Fruit fly (Drosophila melanogaster) whole organism, wandering third instar larva: ENCODE data around the gene CG34160.

Experiments
- Abd-B ChIP-seq: fragments of >200 bp; optimal IDR thresholded peaks from 2 replicates; lab custom pipeline; 2017; ENCODE audit warnings: missing biosample characterization, missing genetic modification characterization
- CG32264 ChIP-seq: fragments of 200-800 bp; sonication (Bioruptor generic); optimal IDR thresholded peaks from 2 replicates; lab custom pipeline; 2016; ENCODE audit warnings: missing biosample characterization, missing genetic modification characterization
- CG9705 ChIP-seq: fragments of 200-800 bp; sonication (Bioruptor generic); optimal IDR thresholded peaks from 2 replicates; lab custom pipeline; 2018; ENCODE audit warnings: missing biosample characterization, mild to moderate bottlenecking, missing genetic modification characterization
- CrebA ChIP-seq: fragments of 200-800 bp; sonication (Bioruptor generic); optimal IDR thresholded peaks from 2 replicates; lab custom pipeline; 2016; ENCODE audit warnings: missing biosample characterization, mild to moderate bottlenecking, missing genetic modification characterization, borderline replicate concordance
- Dfd ChIP-seq: fragments of >200 bp; optimal IDR thresholded peaks from 2 replicates; lab custom pipeline; 2017; ENCODE audit warnings: missing biosample characterization, missing genetic modification characterization
- GATAd ChIP-seq: sonication (Bioruptor generic); optimal IDR thresholded peaks from 2 replicates; lab custom pipeline; 2016; ENCODE audit warnings: missing biosample characterization, missing genetic modification characterization
- HLH106 ChIP-seq: fragments of 200-800 bp; optimal IDR thresholded peaks from 3 replicates; lab custom pipeline; 2019; ENCODE audit warnings: missing biosample characterization, mild to moderate bottlenecking, missing genetic modification characterization, moderate library complexity
- Hnf4 ChIP-seq: fragments of 200-800 bp; sonication (Bioruptor generic); optimal IDR thresholded peaks from 2 replicates; lab custom pipeline; 2016; ENCODE audit warnings: missing biosample characterization, mild to moderate bottlenecking, missing genetic modification characterization
- Hr83 ChIP-seq: fragments of 200-300 bp; sonication (Bioruptor generic); optimal IDR thresholded peaks from 2 replicates; lab custom pipeline; 2016; ENCODE audit warnings: missing biosample characterization, mild to moderate bottlenecking, missing genetic modification characterization, moderate library complexity; ENCODE audit not compliant: poor library complexity, severe bottlenecking
- Jra ChIP-seq: sonication (Bioruptor generic); optimal IDR thresholded peaks from 2 replicates; lab custom pipeline; 2016; ENCODE audit warnings: missing biosample characterization, missing genetic modification characterization
- Mio ChIP-seq: sonication (Bioruptor generic); optimal IDR thresholded peaks from 2 replicates; lab custom pipeline; 2016; ENCODE audit warnings: missing biosample characterization, missing genetic modification characterization
- Myc ChIP-seq: fragments of >200 bp; optimal IDR thresholded peaks from 2 replicates; lab custom pipeline; 2017
- OdsH ChIP-seq: fragments of 200-800 bp; sonication (Bioruptor generic); optimal IDR thresholded peaks from 2 replicates; lab custom pipeline; 2016; ENCODE audit warnings: missing biosample characterization, mild to moderate bottlenecking, missing genetic modification characterization
- Rel ChIP-seq, 2 experiments: fragments of 200-800 bp; sonication (Bioruptor generic) in 1 of 2; optimal IDR thresholded peaks; 2 replicates in 1 of 2; 3 replicates in 1 of 2; lab custom pipeline; 2016 to 2019; ENCODE audit warnings: mild to moderate bottlenecking in 2 of 2, missing biosample characterization in 2 of 2, missing genetic modification characterization in 2 of 2, moderate library complexity in 1 of 2
- Sp1 ChIP-seq: fragments of 200-800 bp; sonication (Bioruptor generic); optimal IDR thresholded peaks from 3 replicates; lab custom pipeline; 2019; ENCODE audit warnings: missing biosample characterization, mild to moderate bottlenecking, missing genetic modification characterization, moderate library complexity
- br ChIP-seq: fragments of 200-800 bp; sonication (Bioruptor generic); optimal IDR thresholded peaks from 2 replicates; lab custom pipeline; 2016; ENCODE audit warnings: missing biosample characterization, missing genetic modification characterization
- brk ChIP-seq: fragments of 200-800 bp; sonication (Bioruptor generic); optimal IDR thresholded peaks from 2 replicates; lab custom pipeline; 2016; ENCODE audit warnings: missing biosample characterization, mild to moderate bottlenecking, missing genetic modification characterization
- dl ChIP-seq, 2 experiments: fragments of 175-275, 200-275 bp in 1 of 2; fragments of 200-275 bp in 1 of 2; sonication (Bioruptor generic); optimal IDR thresholded peaks; lab custom pipeline; 2018; ENCODE audit warnings: mild to moderate bottlenecking in 2 of 2, missing biosample characterization in 2 of 2, missing genetic modification characterization in 2 of 2, moderate library complexity in 2 of 2; ENCODE audit not compliant: partially characterized antibody in 2 of 2, insufficient read depth in 1 of 2
- dmrt93B ChIP-seq: fragments of 200-800 bp; sonication (Bioruptor generic); optimal IDR thresholded peaks from 2 replicates; lab custom pipeline; 2018; ENCODE audit warnings: missing biosample characterization, mild to moderate bottlenecking, missing genetic modification characterization
- ey ChIP-seq: fragments of 200-800 bp; sonication (Bioruptor generic); optimal IDR thresholded peaks from 2 replicates; lab custom pipeline; 2016; ENCODE audit warnings: missing biosample characterization, missing genetic modification characterization
- foxo ChIP-seq, 2 experiments: fragments of 200-800 bp; sonication (Bioruptor generic); optimal IDR thresholded peaks; 2 replicates in 1 of 2; 3 replicates in 1 of 2; lab custom pipeline; 2016 to 2017; ENCODE audit warnings: missing biosample characterization in 2 of 2, missing genetic modification characterization in 2 of 2
- fru ChIP-seq: fragments of 200-800 bp; sonication (Bioruptor generic); optimal IDR thresholded peaks from 3 replicates; lab custom pipeline; 2016; ENCODE audit warnings: missing biosample characterization, mild to moderate bottlenecking, missing genetic modification characterization
- h ChIP-seq: fragments of 200-800 bp; sonication (Bioruptor generic); optimal IDR thresholded peaks from 3 replicates; lab custom pipeline; 2016; ENCODE audit warnings: missing biosample characterization, mild to moderate bottlenecking, missing genetic modification characterization
- jim ChIP-seq: fragments of 175-275, 200-325 bp; sonication (Bioruptor generic); optimal IDR thresholded peaks from 2 replicates; lab custom pipeline; 2016; ENCODE audit warnings: missing biosample characterization, mild to moderate bottlenecking, missing genetic modification characterization
- pan ChIP-seq: fragments of >200 bp; optimal IDR thresholded peaks from 2 replicates; lab custom pipeline; 2017
- psq ChIP-seq: fragments of 200-800 bp; sonication (Bioruptor generic); optimal IDR thresholded peaks from 3 replicates; lab custom pipeline; 2017; ENCODE audit warnings: missing biosample characterization, mild to moderate bottlenecking, missing genetic modification characterization, moderate library complexity
- rgr ChIP-seq: fragments of 200-800 bp; sonication (Bioruptor generic); optimal IDR thresholded peaks from 3 replicates; lab custom pipeline; 2016; ENCODE audit warnings: missing biosample characterization, mild to moderate bottlenecking, missing genetic modification characterization
- sage ChIP-seq: fragments of 200-800 bp; sonication (Bioruptor generic); optimal IDR thresholded peaks from 2 replicates; lab custom pipeline; 2016; ENCODE audit warnings: missing biosample characterization, mild to moderate bottlenecking, missing genetic modification characterization

The CG34160 gene

dm6 chr2L:10615889-10616288 is 36.3 kb downstream of the CG34160 start (continued):
- TF ChIP-seq Abd-B (GFP tag; lab: Kevin White, UChicago): no peak
- TF ChIP-seq Hnf4 (GFP tag; lab: Kevin White, UChicago): peak; percentile 16
- TF ChIP-seq dl (GFP tag; optimal IDR thresholded peaks at IDR 0.05; lab: Kevin White, UChicago; ENCODE audit: insufficient read depth in 1 of 2, partially characterized antibody in 2 of 2): no peak
- TF ChIP-seq Rel (GFP tag; optimal IDR thresholded peaks at IDR 0.05; lab: Kevin White, UChicago): no peak
- peak; percentile 7 for TF ChIP-seq Rel (tag; optimal IDR thresholded peaks at IDR 0.05; lab: Kevin White, UChicago)
- TF ChIP-seq Hr83 (GFP tag; lab: Kevin White, UChicago): no peak

dm6 chr2L:10616767-10617166 is 37.2 kb downstream of the CG34160 start:
- TF ChIP-seq ey (GFP tag; lab: Kevin White, UChicago) (peak; percentile 54), CG32264 (GFP tag; lab: Kevin White, UChicago) (no peak), Myc (no peak), OdsH (GFP tag; lab: Kevin White, UChicago) (peak; percentile 50), foxo (GFP tag; optimal IDR thresholded peaks at IDR 0.05; lab: Kevin White, UChicago) (peak in 1 of 2 experiments; percentile 34), psq (GFP tag; lab: Kevin White, UChicago) (peak; percentile 12), Hnf4 (GFP tag; lab: Kevin White, UChicago) (peak; percentile 24), dmrt93B (GFP tag; lab: Kevin White, UChicago) (peak; percentile 12), rgr (GFP tag; lab: Kevin White, UChicago) (peak; percentile 48), pan (no peak), HLH106 (peak; percentile 10), h (GFP tag; lab: Kevin White, UChicago) (peak; percentile 63), br (GFP tag; lab: Kevin White, UChicago) (peak; percentile 43), CG9705 (GFP tag; lab: Kevin White, UChicago) (no peak), Dfd (GFP tag; lab: Kevin White, UChicago) (no peak), fru (GFP tag; lab: Kevin White, UChicago) (peak; percentile 43)

- TF ChIP-seq jim (no peak), psq (GFP tag; lab: Kevin White, UChicago) (no peak), CG9705 (GFP tag; lab: Kevin White, UChicago) (no peak), br (GFP tag; lab: Kevin White, UChicago) (no peak), Jra (no peak), brk (GFP tag; lab: Kevin White, UChicago) (no peak), CrebA (GFP tag; lab: Kevin White, UChicago) (no peak), Mio (GFP tag; lab: Kevin White, UChicago) (no peak), Sp1 (no peak), h (GFP tag; lab: Kevin White, UChicago) (no peak), sage (GFP tag; lab: Kevin White, UChicago) (no peak), Hr83 (GFP tag; lab: Kevin White, UChicago) (no peak), GATAd (GFP tag; lab: Kevin White, UChicago) (no peak), pan (no peak)
- TF ChIP-seq, all 38 proteins: peak for 0
Observed at dm6 chr2L:10625935-10626334, 46.4 kb downstream of the CG34160 start.
